Worm (Caenorhabditis elegans) whole organism, L3 larva: ENCODE results near the gene fbxa-179.

Source experiments
- ZK546.5 ChIP-seq: sonication (generic microtip); optimal IDR thresholded peaks from 2 replicates; lab custom pipeline; 2017; ENCODE audit warnings: missing biosample characterization, missing genetic modification characterization
- aly-2 ChIP-seq: fragments of 150-350 bp; optimal IDR thresholded peaks from 2 replicates; lab custom pipeline; 2014; ENCODE audit warnings: missing biosample characterization, missing genetic modification characterization
- ama-1 ChIP-seq: fragments of 150-350 bp; optimal IDR thresholded peaks from 2 replicates; lab custom pipeline; 2018
- ceh-28 ChIP-seq: fragments of 150-350 bp; optimal IDR thresholded peaks from 2 replicates; lab custom pipeline; 2014; ENCODE audit warnings: missing biosample characterization, missing genetic modification reagents, missing genetic modification characterization
- ceh-82 ChIP-seq: fragments of 150-350 bp; optimal IDR thresholded peaks from 2 replicates; lab custom pipeline; 2014; ENCODE audit warnings: missing biosample characterization, missing genetic modification characterization
- ceh-9 ChIP-seq: sonication (generic microtip); optimal IDR thresholded peaks from 2 replicates; lab custom pipeline; 2018; ENCODE audit warnings: missing biosample characterization, missing genetic modification characterization
- daf-12 ChIP-seq: fragments of 150-350 bp; optimal IDR thresholded peaks from 2 replicates; lab custom pipeline; 2014; ENCODE audit warnings: missing biosample characterization, missing genetic modification reagents, missing genetic modification characterization
- egl-27 ChIP-seq: sonication (generic microtip); optimal IDR thresholded peaks from 4 replicates; lab custom pipeline; 2017; ENCODE audit warnings: missing biosample characterization, missing genetic modification reagents, missing genetic modification characterization
- egl-5 ChIP-seq: fragments of 150-350 bp; optimal IDR thresholded peaks from 2 replicates; lab custom pipeline; 2017; ENCODE audit warnings: missing biosample characterization, missing genetic modification reagents, missing genetic modification characterization, inconsistent platforms
- elt-1 ChIP-seq: fragments of 150-350 bp; optimal IDR thresholded peaks from 2 replicates; lab custom pipeline; 2014; ENCODE audit warnings: missing biosample characterization, missing genetic modification characterization
- elt-2 ChIP-seq: sonication (generic microtip); optimal IDR thresholded peaks from 2 replicates; lab custom pipeline; 2016; ENCODE audit warnings: missing genetic modification reagents, mild to moderate bottlenecking, missing genetic modification characterization, missing compliant biosample characterization
- elt-3 ChIP-seq, 3 experiments: fragments of 150-350 bp in 1 of 3; sonication (generic microtip) in 2 of 3; optimal IDR thresholded peaks; 2 replicates in 2 of 3; 4 replicates in 1 of 3; lab custom pipeline; 2014 to 2017; ENCODE audit warnings: missing biosample characterization in 3 of 3, missing genetic modification characterization in 3 of 3
- eor-1 ChIP-seq, 2 experiments: fragments of 150-350 bp; optimal IDR thresholded peaks; 2 replicates each; lab custom pipeline; 2014 to 2018; ENCODE audit warnings: missing biosample characterization in 2 of 2, missing genetic modification characterization in 2 of 2
- fkh-10 ChIP-seq: sonication (generic microtip); optimal IDR thresholded peaks from 2 replicates; lab custom pipeline; 2017; ENCODE audit warnings: missing biosample characterization, missing genetic modification reagents, missing genetic modification characterization
- fos-1 ChIP-seq: fragments of 150-350 bp; optimal IDR thresholded peaks from 2 replicates; lab custom pipeline; 2014; ENCODE audit warnings: missing biosample characterization, missing genetic modification characterization
- hmg-11 ChIP-seq: sonication (generic microtip); optimal IDR thresholded peaks from 2 replicates; lab custom pipeline; 2016; ENCODE audit warnings: missing genetic modification characterization, missing compliant biosample characterization
- jun-1 ChIP-seq: fragments of 150-350 bp; optimal IDR thresholded peaks from 2 replicates; lab custom pipeline; 2014; ENCODE audit warnings: missing biosample characterization, missing genetic modification reagents, missing genetic modification characterization
- lin-15B ChIP-seq: fragments of 150-350 bp; optimal IDR thresholded peaks from 2 replicates; lab custom pipeline; 2014; ENCODE audit warnings: missing biosample characterization, missing genetic modification characterization
- lin-39 ChIP-seq: fragments of 150-350 bp; optimal IDR thresholded peaks from 2 replicates; lab custom pipeline; 2018; ENCODE audit warnings: missing biosample characterization, missing genetic modification reagents, missing genetic modification characterization
- lsy-12 ChIP-seq: sonication (generic microtip); optimal IDR thresholded peaks from 2 replicates; lab custom pipeline; 2016; ENCODE audit warnings: mild to moderate bottlenecking, missing genetic modification characterization, missing compliant biosample characterization
- nfya-1 ChIP-seq: sonication (generic microtip); optimal IDR thresholded peaks from 2 replicates; lab custom pipeline; 2017; ENCODE audit warnings: missing genetic modification characterization, mild to moderate bottlenecking, missing compliant biosample characterization, antibody characterized with exemption, moderate library complexity; ENCODE audit not compliant: insufficient read depth
- nhr-12 ChIP-seq: fragments of 150-350 bp; optimal IDR thresholded peaks from 2 replicates; lab custom pipeline; 2014; ENCODE audit warnings: missing biosample characterization, missing genetic modification characterization
- nhr-23 ChIP-seq: fragments of 150-350 bp; optimal IDR thresholded peaks from 2 replicates; lab custom pipeline; 2014; ENCODE audit warnings: missing biosample characterization, missing genetic modification reagents, missing genetic modification characterization
- nhr-237 ChIP-seq: fragments of 150-350 bp; optimal IDR thresholded peaks from 2 replicates; lab custom pipeline; 2014; ENCODE audit warnings: missing biosample characterization, missing genetic modification characterization
- nhr-25 ChIP-seq: sonication (generic microtip); optimal IDR thresholded peaks from 2 replicates; lab custom pipeline; 2017; ENCODE audit warnings: missing biosample characterization, missing genetic modification characterization
- nhr-28 ChIP-seq: fragments of 150-350 bp; optimal IDR thresholded peaks from 2 replicates; lab custom pipeline; 2014; ENCODE audit warnings: missing biosample characterization, missing genetic modification characterization
- nhr-43 ChIP-seq: sonication (generic microtip); optimal IDR thresholded peaks from 2 replicates; lab custom pipeline; 2016; ENCODE audit warnings: mild to moderate bottlenecking, missing genetic modification characterization, missing compliant biosample characterization; ENCODE audit not compliant: poor library complexity, severe bottlenecking
- nhr-76 ChIP-seq: fragments of 150-350 bp; sonication (generic microtip); optimal IDR thresholded peaks from 5 replicates; lab custom pipeline; 2014; ENCODE audit warnings: missing biosample characterization, missing genetic modification characterization
- nhr-77 ChIP-seq: fragments of 150-350 bp; optimal IDR thresholded peaks from 2 replicates; lab custom pipeline; 2014; ENCODE audit warnings: missing biosample characterization, missing genetic modification characterization
- pha-4 ChIP-seq: fragments of 150-350 bp; optimal IDR thresholded peaks from 2 replicates; lab custom pipeline; 2014; ENCODE audit warnings: missing biosample characterization, missing genetic modification reagents, missing genetic modification characterization
- snpc-4 ChIP-seq: fragments of 150-350 bp; optimal IDR thresholded peaks from 2 replicates; lab custom pipeline; 2014; ENCODE audit warnings: missing biosample characterization, missing genetic modification characterization
- tbx-2 ChIP-seq: sonication (generic microtip); optimal IDR thresholded peaks from 2 replicates; lab custom pipeline; 2016; ENCODE audit warnings: mild to moderate bottlenecking, missing genetic modification characterization, missing compliant biosample characterization
- unc-39 ChIP-seq: sonication (generic microtip); optimal IDR thresholded peaks from 4 replicates; lab custom pipeline; 2017; ENCODE audit warnings: missing biosample characterization, missing genetic modification characterization
- unc-62 ChIP-seq: fragments of 150-350 bp; sonication (generic microtip); optimal IDR thresholded peaks from 4 replicates; lab custom pipeline; 2014; ENCODE audit warnings: missing biosample characterization, missing genetic modification reagents, missing genetic modification characterization
- zag-1 ChIP-seq: fragments of 150-350 bp; optimal IDR thresholded peaks from 2 replicates; lab custom pipeline; 2014; ENCODE audit warnings: missing biosample characterization, missing genetic modification characterization
- ztf-4 ChIP-seq: fragments of 150-350 bp; optimal IDR thresholded peaks from 2 replicates; lab custom pipeline; 2014; ENCODE audit warnings: missing biosample characterization, missing genetic modification characterization

Gene fbxa-179

DNA sequence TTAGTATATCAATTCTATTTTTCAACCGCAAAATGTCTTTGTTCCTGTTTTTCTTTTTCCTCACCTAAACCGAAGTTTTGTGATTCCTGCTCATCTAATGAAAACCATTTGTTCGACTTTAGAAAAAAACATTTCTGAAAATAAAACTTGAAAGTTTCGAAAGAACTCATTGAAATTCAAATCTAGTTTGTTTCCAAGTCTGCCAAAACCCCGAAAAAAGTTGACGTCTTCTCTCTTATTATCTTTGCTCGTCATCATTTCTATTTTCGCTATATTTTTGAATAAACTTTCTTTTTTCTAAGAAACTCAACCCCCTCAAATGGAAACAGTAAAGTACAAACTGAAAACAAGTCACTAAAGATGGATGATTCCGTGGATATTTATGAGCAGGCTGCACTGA is 6.9 kb downstream of the fbxa-179 start, which contains the start of gene frpr-17:
Gene frpr-17 (plus strand): TSS at position 301 of the 400 bp plus-strand sequence.
- TF ChIP-seq tbx-2 (tag; lab: Kevin White, UChicago) (no peak), lin-39 (tag; lab: Kevin White, UChicago) (no peak), hmg-11 (tag; lab: Kevin White, UChicago) (no peak), nhr-12 (tag; lab: Kevin White, UChicago) (no peak), fkh-10 (GFP tag; lab: Kevin White, UChicago) (no peak), pha-4 (no peak), zag-1 (tag; lab: Kevin White, UChicago) (no peak), nhr-43 (no peak), nhr-25 (tag; lab: Kevin White, UChicago) (no peak), aly-2 (tag; lab: Kevin White, UChicago) (no peak), elt-2 (tag; lab: Kevin White, UChicago) (no peak), ztf-4 (tag; lab: Kevin White, UChicago) (no peak), daf-12 (no peak), ceh-82 (tag; lab: Kevin White, UChicago) (no peak), nfya-1 (tag; lab: Kevin White, UChicago) (no peak), egl-27 (tag; lab: Kevin White, UChicago) (no peak), egl-5 (tag; lab: Kevin White, UChicago) (no peak), unc-62 (no peak), nhr-76 (no peak), nhr-237 (tag; lab: Kevin White, UChicago) (no peak)

- TF ChIP-seq lin-15B (tag; lab: Kevin White, UChicago) (no peak), ceh-9 (tag; lab: Kevin White, UChicago) (no peak), snpc-4 (tag; lab: Kevin White, UChicago) (no peak), nhr-12 (tag; lab: Kevin White, UChicago) (no peak), ceh-28 (tag; lab: Kevin White, UChicago) (no peak), nhr-23 (tag; lab: Kevin White, UChicago) (no peak)
Observed at ce11 chrX:14401230-14401629, 11.4 kb downstream of the fbxa-179 start.

DNA sequence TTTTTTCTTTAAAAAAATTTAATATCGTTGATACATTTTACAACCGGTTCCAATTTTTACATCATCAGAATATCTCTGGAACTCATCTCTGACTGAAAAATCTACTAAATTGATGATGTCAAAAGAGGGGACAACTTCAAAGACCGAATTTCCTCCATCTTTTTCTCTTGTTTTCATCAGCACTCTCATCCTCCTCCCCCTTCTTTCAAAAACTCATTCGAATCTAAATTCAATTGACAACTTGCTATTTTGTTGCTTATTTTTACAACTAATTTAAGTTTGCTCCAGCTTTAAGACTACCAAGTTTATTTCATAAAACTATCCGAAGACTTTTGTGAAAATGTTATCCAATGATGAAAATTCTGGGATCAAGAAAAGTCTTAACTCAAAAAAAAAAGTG is 13.6 kb downstream of the fbxa-179 start:
- TF ChIP-seq zag-1 (tag; lab: Kevin White, UChicago) (no peak), aly-2 (tag; lab: Kevin White, UChicago) (no peak), lin-15B (tag; lab: Kevin White, UChicago) (no peak), elt-1 (tag; lab: Kevin White, UChicago) (no peak), elt-3 (tag; optimal IDR thresholded peaks at IDR 0.05; lab: Kevin White, UChicago) (no peak), fos-1 (tag; lab: Kevin White, UChicago) (no peak), lsy-12 (no peak), egl-5 (tag; lab: Kevin White, UChicago) (no peak), elt-2 (tag; lab: Kevin White, UChicago) (no peak)

DNA sequence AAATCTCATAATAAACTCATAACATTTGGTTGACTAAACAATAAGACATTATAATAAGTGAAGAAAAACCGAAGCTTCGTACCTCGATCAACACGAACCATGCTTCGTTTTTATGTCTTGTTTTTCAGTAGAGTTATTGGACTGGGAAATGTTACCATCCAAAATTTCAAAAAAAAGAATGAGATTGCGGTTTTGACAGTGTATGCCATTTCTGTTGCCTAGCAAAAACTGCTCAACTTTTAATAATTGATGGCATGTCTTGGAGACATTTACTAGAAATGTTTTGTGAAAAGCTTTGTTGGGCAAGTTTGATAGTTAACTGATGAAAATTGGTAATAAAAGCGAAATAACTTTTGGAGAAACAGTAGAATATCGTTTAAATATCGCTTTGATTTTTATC is 17.4 kb downstream of the fbxa-179 start, which contains the start of gene Y60A9.1:
Gene Y60A9.1 (minus strand): TSS at position 101 of the 400 bp plus-strand sequence.
- no peak for TF ChIP-seq ceh-28 (tag; lab: Kevin White, UChicago)
- no peak for TF ChIP-seq unc-39 (tag; lab: Kevin White, UChicago)
- TF ChIP-seq elt-1 (tag; lab: Kevin White, UChicago), result no peak
- TF ChIP-seq nhr-28 (tag; lab: Kevin White, UChicago), result no peak
- no peak for TF ChIP-seq snpc-4 (tag; lab: Kevin White, UChicago)
- TF ChIP-seq lsy-12, result no peak
- no peak for TF ChIP-seq ama-1 (lab: Kevin White, UChicago)
- no peak for TF ChIP-seq nhr-43
- no peak for TF ChIP-seq nhr-25 (tag; lab: Kevin White, UChicago)
- TF ChIP-seq hmg-11 (tag; lab: Kevin White, UChicago), result no peak
- TF ChIP-seq fos-1 (tag; lab: Kevin White, UChicago), result no peak
- TF ChIP-seq eor-1 (tag; optimal IDR thresholded peaks at IDR 0.05; lab: Kevin White, UChicago), result no peak
- TF ChIP-seq nhr-237 (tag; lab: Kevin White, UChicago), result no peak
- no peak for TF ChIP-seq ceh-9 (tag; lab: Kevin White, UChicago)
- TF ChIP-seq nhr-77, result no peak
- no peak for TF ChIP-seq nhr-76
- no peak for TF ChIP-seq ZK546.5 (tag; lab: Kevin White, UChicago)
- no peak for TF ChIP-seq daf-12
- TF ChIP-seq jun-1 (tag; lab: Kevin White, UChicago), result no peak
